Fruit fly (Drosophila melanogaster): ENCODE data around the gene CG13895.

Gene CG13895

DNA sequence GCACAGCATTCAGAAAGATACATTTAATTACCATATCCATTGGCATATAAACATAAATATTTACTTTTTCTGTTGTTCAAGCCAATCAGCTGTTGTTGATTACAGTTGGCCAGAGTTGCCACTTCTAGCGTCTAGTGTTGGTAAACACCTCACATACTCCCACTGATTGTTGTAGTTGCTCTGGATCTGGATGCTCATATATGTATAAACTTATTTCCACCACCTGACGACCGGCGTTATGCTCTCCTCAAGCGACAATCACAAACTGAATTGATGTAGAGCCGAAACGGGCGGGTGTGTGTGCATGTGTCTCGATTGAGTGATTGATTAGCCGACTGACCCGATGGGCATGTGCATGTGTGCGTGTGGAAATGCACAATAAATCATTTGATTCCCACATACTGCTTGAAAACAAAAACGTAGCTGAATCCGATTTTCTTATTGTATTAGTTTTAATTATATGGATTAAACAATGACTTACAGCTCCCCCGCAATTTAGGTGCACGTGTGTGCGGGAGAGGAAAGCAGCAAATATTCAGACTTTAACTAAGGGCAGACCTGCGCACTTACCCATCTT lies 26.1 kb downstream of the CG13895 start (continued):
- TF ChIP-seq CG4404 (GFP tag; IDR thresholded peaks at IDR 0.05) = 0 out of 2 replicates have a peak, but pooled peaks have one; percentile 18
- TF ChIP-seq CG15696 (tag; optimal IDR thresholded peaks at IDR 0.05) = no peak
- TF ChIP-seq CG11695 (GFP tag; IDR thresholded peaks at IDR 0.05) = no peak
- TF ChIP-seq knrl (GFP tag; IDR thresholded peaks at IDR 0.05; ENCODE audit: partially characterized antibody) = peak; percentile 40; the same call in 1 of the 3 replicates
- no peak for TF ChIP-seq ttk (GFP tag; IDR thresholded peaks at IDR 0.05)
- no peak for TF ChIP-seq CG9817 (tag; optimal IDR thresholded peaks at IDR 0.05)
- TF ChIP-seq Dip2 (GFP tag; IDR thresholded peaks at IDR 0.05) = no peak
- no peak for TF ChIP-seq Six4 (GFP tag; optimal IDR thresholded peaks at IDR 0.05)
- TF ChIP-seq Mes4 (GFP tag; optimal IDR thresholded peaks at IDR 0.05) = no peak
- peak; percentile 19 for TF ChIP-seq CG9727 (GFP tag; optimal IDR thresholded peaks at IDR 0.05)
- TF ChIP-seq B-H1 (GFP tag; IDR thresholded peaks at IDR 0.05) = no peak
- TF ChIP-seq CG11696 (GFP tag; IDR thresholded peaks at IDR 0.05) = no peak
- no peak for TF ChIP-seq pnt (GFP tag; optimal IDR thresholded peaks at IDR 0.05)
- no peak for TF ChIP-seq Sox100B (GFP tag; optimal IDR thresholded peaks at IDR 0.05)
- TF ChIP-seq hkb (optimal IDR thresholded peaks at IDR 0.05) = no peak
- peak; percentile 39; the same call in 1 of the 2 replicates for TF ChIP-seq hkb (GFP tag; IDR thresholded peaks at IDR 0.05)
- peak; percentile 19; the same call in 1 of the 3 replicates for TF ChIP-seq dysf (GFP tag; IDR thresholded peaks at IDR 0.05)
- TF ChIP-seq wek (GFP tag; optimal IDR thresholded peaks at IDR 0.05) = peak; percentile 50
- TF ChIP-seq CG15601 (tag; optimal IDR thresholded peaks at IDR 0.05) = peak; percentile 36
- no peak for TF ChIP-seq CG2129 (GFP tag; IDR thresholded peaks at IDR 0.05; ENCODE audit: partially characterized antibody)
- TF ChIP-seq eyg (GFP tag; optimal IDR thresholded peaks at IDR 0.05) = peak; percentile 6
- peak; percentile 51; the same call in 1 of the 3 replicates for TF ChIP-seq ken (GFP tag; IDR thresholded peaks at IDR 0.05)
- TF ChIP-seq CG3995 (GFP tag; optimal IDR thresholded peaks at IDR 0.05) = no peak
- TF ChIP-seq Asciz (GFP tag; optimal IDR thresholded peaks at IDR 0.05) = peak; percentile 39
- peak in 1 of 2 experiments; percentile 33 for TF ChIP-seq Eip74EF (GFP tag; optimal IDR thresholded peaks at IDR 0.05)
- no peak for TF ChIP-seq cas (GFP tag; IDR thresholded peaks at IDR 0.05)
- no peak for TF ChIP-seq hb (GFP tag; IDR thresholded peaks at IDR 0.05; ENCODE audit: partially characterized antibody)
- TF ChIP-seq Elba2 (GFP tag; optimal IDR thresholded peaks at IDR 0.05) = peak; percentile 68
- TF ChIP-seq CG16779 (GFP tag; IDR thresholded peaks at IDR 0.05) = no peak
- peak; percentile 70 for TF ChIP-seq CG15514 (GFP tag; optimal IDR thresholded peaks at IDR 0.05)
- TF ChIP-seq CoRest (tag; optimal IDR thresholded peaks at IDR 0.05) = peak; percentile 9
- peak; percentile 76 for TF ChIP-seq CG1603 (tag; optimal IDR thresholded peaks at IDR 0.05)
- TF ChIP-seq Hey (tag; optimal IDR thresholded peaks at IDR 0.05) = peak; percentile 35
- no peak for TF ChIP-seq NK7.1 (GFP tag; optimal IDR thresholded peaks at IDR 0.05)
- no peak for TF ChIP-seq h (optimal IDR thresholded peaks at IDR 0.05)
- peak; percentile 9 for TF ChIP-seq CG1647 (GFP tag; optimal IDR thresholded peaks at IDR 0.05)
- TF ChIP-seq CG16815 (GFP tag; optimal IDR thresholded peaks at IDR 0.05) = no peak
- peak; percentile 70 for TF ChIP-seq vvl (GFP tag; IDR thresholded peaks at IDR 0.05)
- TF ChIP-seq grn (GFP tag; optimal IDR thresholded peaks at IDR 0.05) = peak; percentile 68
- TF ChIP-seq da (GFP tag; optimal IDR thresholded peaks at IDR 0.05) = peak; percentile 7
- TF ChIP-seq Aef1 (GFP tag; IDR thresholded peaks at IDR 0.05) = peak; percentile 80
- no peak for TF ChIP-seq CG2202 (tag; optimal IDR thresholded peaks at IDR 0.05)
- peak; percentile 50 for TF ChIP-seq CG1233 (GFP tag; optimal IDR thresholded peaks at IDR 0.05)
- no peak for TF ChIP-seq CG11093 (GFP tag; IDR thresholded peaks at IDR 0.05)
- peak; percentile 72 for TF ChIP-seq ci (GFP tag; IDR thresholded peaks at IDR 0.05)
- no peak for TF ChIP-seq CG18764 (GFP tag; optimal IDR thresholded peaks at IDR 0.05)
- TF ChIP-seq E2f1 (GFP tag; IDR thresholded peaks at IDR 0.05) = no peak
- no peak for TF ChIP-seq CG5245 (GFP tag; optimal IDR thresholded peaks at IDR 0.05)
- peak; percentile 40 for TF ChIP-seq scrt (GFP tag; optimal IDR thresholded peaks at IDR 0.05)
- no peak for TF ChIP-seq Hr39 (optimal IDR thresholded peaks at IDR 0.05)
- peak; percentile 40 for TF ChIP-seq zfh2 (GFP tag; optimal IDR thresholded peaks at IDR 0.05)
- TF ChIP-seq ind (GFP tag; optimal IDR thresholded peaks at IDR 0.05) = peak; percentile 24

Data from whole organism, embryonic.